Worm (Caenorhabditis elegans) whole organism, L2 larva: ENCODE measurements around the gene acs-15.

ENCODE experiments used
- blmp-1 ChIP-seq: sonication (generic microtip); optimal IDR thresholded peaks from 2 replicates; lab custom pipeline; 2017; ENCODE audit warnings: missing genetic modification characterization, mild to moderate bottlenecking, missing compliant biosample characterization, antibody characterized with exemption, moderate library complexity; ENCODE audit not compliant: insufficient read depth
- egl-27 ChIP-seq: sonication (generic microtip); optimal IDR thresholded peaks from 3 replicates; lab custom pipeline; 2017; ENCODE audit warnings: missing biosample characterization, missing genetic modification reagents, missing genetic modification characterization
- elt-1 ChIP-seq: fragments of 150-350 bp; optimal IDR thresholded peaks from 2 replicates; lab custom pipeline; 2014; ENCODE audit warnings: missing biosample characterization, missing genetic modification characterization
- nhr-12 ChIP-seq: fragments of 150-350 bp; optimal IDR thresholded peaks from 2 replicates; lab custom pipeline; 2014; ENCODE audit warnings: missing biosample characterization, missing genetic modification characterization
- nhr-25 ChIP-seq: fragments of 150-350 bp; sonication (generic microtip); optimal IDR thresholded peaks from 3 replicates; lab custom pipeline; 2014; ENCODE audit warnings: missing biosample characterization, missing genetic modification characterization
- snpc-4 ChIP-seq: fragments of 150-350 bp; optimal IDR thresholded peaks from 2 replicates; lab custom pipeline; 2014; ENCODE audit warnings: missing biosample characterization, missing genetic modification characterization
- unc-62 ChIP-seq: fragments of 150-350 bp; optimal IDR thresholded peaks from 2 replicates; lab custom pipeline; 2014; ENCODE audit warnings: missing biosample characterization, missing genetic modification reagents, missing genetic modification characterization

- TF ChIP-seq blmp-1 (tag; lab: Kevin White, UChicago) (no peak), unc-62 (GFP tag; lab: Kevin White, UChicago) (no peak), nhr-12 (tag; lab: Kevin White, UChicago) (no peak), egl-27 (tag; lab: Kevin White, UChicago) (no peak), nhr-25 (tag; lab: Kevin White, UChicago) (no peak), elt-1 (no peak), snpc-4 (tag; lab: Kevin White, UChicago) (no peak)
These were observed 50.0 kb downstream of the acs-15 start, which contains the start of gene srh-274 for ce11 chrII:982842-983241.
